Worm (Caenorhabditis elegans) whole organism, L4 larva: ENCODE results near the gene sar-1.

Experiments
- F26F4.8 ChIP-seq: fragments of 200-800 bp; sonication (Bioruptor generic); conservative IDR thresholded peaks from 2 replicates; pipeline ENCODE4 v1.3.6; 2022; ENCODE audit warnings: missing genetic modification characterization, missing compliant biosample characterization
- F37D6.2 ChIP-seq: sonication (generic microtip); optimal IDR thresholded peaks from 2 replicates; lab custom pipeline; 2016; ENCODE audit warnings: mild to moderate bottlenecking, missing genetic modification characterization, missing compliant biosample characterization
- F49E8.2 ChIP-seq: sonication (generic microtip); optimal IDR thresholded peaks from 2 replicates; lab custom pipeline; 2016; ENCODE audit warnings: missing compliant biosample characterization, mild to moderate bottlenecking, missing genetic modification characterization, borderline replicate concordance
- R02D3.7 ChIP-seq: fragments of 150-350 bp; sonication (generic microtip); optimal IDR thresholded peaks from 3 replicates; lab custom pipeline; 2014; ENCODE audit warnings: missing biosample characterization, missing genetic modification characterization
- T20F7.1 ChIP-seq: fragments of 200-800 bp; sonication (Bioruptor generic); optimal IDR thresholded peaks from 2 replicates; lab custom pipeline; 2018; ENCODE audit warnings: mild to moderate bottlenecking, missing genetic modification characterization, missing compliant biosample characterization
- T26A8.4 ChIP-seq: fragments of 200-800 bp; sonication (Bioruptor generic); IDR thresholded peaks from 2 replicates; pipeline ENCODE4 v1.3.6; 2022; ENCODE audit warnings: missing genetic modification characterization, missing compliant biosample characterization
- Y105C5A.15 ChIP-seq: fragments of 200-800 bp; sonication (Bioruptor generic); IDR thresholded peaks from 2 replicates; pipeline ENCODE4 v1.3.6; 2022; ENCODE audit warnings: missing genetic modification characterization, missing compliant biosample characterization
- aha-1 ChIP-seq: fragments of 150-350 bp; peaks from one replicate; lab custom pipeline; 2014; ENCODE audit warnings: missing biosample characterization, missing genetic modification characterization
- aly-2 ChIP-seq: sonication (generic microtip); optimal IDR thresholded peaks from 2 replicates; lab custom pipeline; 2018; ENCODE audit warnings: missing biosample characterization, missing genetic modification characterization
- ama-1 ChIP-seq: fragments of 150-350 bp; optimal IDR thresholded peaks from 2 replicates; lab custom pipeline; 2014; ENCODE audit warnings: inconsistent platforms, mixed read lengths
- attf-4 ChIP-seq: sonication (generic microtip); optimal IDR thresholded peaks from 3 replicates; lab custom pipeline; 2017; ENCODE audit warnings: missing biosample characterization, missing genetic modification characterization
- ceh-44 ChIP-seq: fragments of 200-800 bp; sonication (Bioruptor generic); IDR thresholded peaks from 2 replicates; pipeline ENCODE4 v1.3.6; 2022; ENCODE audit warnings: missing genetic modification reagents, missing genetic modification characterization, missing compliant biosample characterization
- ces-1 ChIP-seq: fragments of 150-350 bp; sonication (generic microtip); optimal IDR thresholded peaks from 4 replicates; lab custom pipeline; 2014; ENCODE audit warnings: missing biosample characterization, missing genetic modification reagents, missing genetic modification characterization
- cey-2 ChIP-seq: sonication (generic microtip); optimal IDR thresholded peaks from 3 replicates; lab custom pipeline; 2017; ENCODE audit warnings: missing genetic modification characterization, mild to moderate bottlenecking, missing compliant biosample characterization, antibody characterized with exemption, borderline replicate concordance; ENCODE audit not compliant: insufficient read depth
- daf-12 ChIP-seq: fragments of 150-350 bp; optimal IDR thresholded peaks from 2 replicates; lab custom pipeline; 2014; ENCODE audit warnings: missing biosample characterization, missing genetic modification reagents, missing genetic modification characterization
- daf-16 ChIP-seq, 3 experiments: sonication (generic microtip); optimal IDR thresholded peaks; 2 replicates each; lab custom pipeline; 2016 to 2017; ENCODE audit warnings: missing genetic modification characterization in 3 of 3, missing genetic modification reagents in 3 of 3, mild to moderate bottlenecking in 2 of 3, missing compliant biosample characterization in 2 of 3, missing biosample characterization in 1 of 3, moderate library complexity in 1 of 3
- dmd-6 ChIP-seq: fragments of 200-800 bp; sonication (Bioruptor generic); IDR thresholded peaks from 2 replicates; pipeline ENCODE4 v1.3.6; 2022; ENCODE audit warnings: missing genetic modification reagents, missing genetic modification characterization, missing compliant biosample characterization
- dmd-8 ChIP-seq: fragments of 200-800 bp; sonication (Bioruptor generic); IDR thresholded peaks from 2 replicates; pipeline ENCODE4 v1.3.6; 2022; ENCODE audit warnings: missing genetic modification characterization, missing compliant biosample characterization
- dmd-9 ChIP-seq: fragments of 200-800 bp; sonication (Bioruptor generic); IDR thresholded peaks from 2 replicates; pipeline ENCODE4 v1.3.6; 2022; ENCODE audit warnings: missing genetic modification reagents, missing genetic modification characterization, missing compliant biosample characterization
- dpl-1 ChIP-seq: fragments of 150-350 bp; optimal IDR thresholded peaks from 2 replicates; lab custom pipeline; 2014; ENCODE audit warnings: missing biosample characterization, missing genetic modification reagents, missing genetic modification characterization
- egl-27 ChIP-seq: sonication (generic microtip); optimal IDR thresholded peaks from 3 replicates; lab custom pipeline; 2017; ENCODE audit warnings: missing biosample characterization, missing genetic modification reagents, missing genetic modification characterization
- hmg-1.1 ChIP-seq: fragments of 200-800 bp; sonication (Bioruptor generic); IDR thresholded peaks from 2 replicates; pipeline ENCODE4 v1.3.6; 2022; ENCODE audit warnings: missing genetic modification reagents, missing genetic modification characterization, missing compliant biosample characterization
- lim-7 ChIP-seq: fragments of 200-800 bp; sonication (Bioruptor generic); IDR thresholded peaks from 2 replicates; pipeline ENCODE4 v1.3.6; 2022; ENCODE audit warnings: missing genetic modification characterization, missing compliant biosample characterization
- lin-1 ChIP-seq: fragments of 200-800 bp; sonication (Bioruptor generic); IDR thresholded peaks from 2 replicates; pipeline ENCODE4 v1.3.6; 2022; ENCODE audit warnings: missing genetic modification reagents, missing genetic modification characterization, missing compliant biosample characterization
- lin-13 ChIP-seq: fragments of 150-350 bp; optimal IDR thresholded peaks from 2 replicates; lab custom pipeline; 2014; ENCODE audit warnings: missing biosample characterization, missing genetic modification reagents, missing genetic modification characterization
- lin-29 ChIP-seq: fragments of 200-800 bp; sonication (Bioruptor generic); IDR thresholded peaks from 2 replicates; pipeline ENCODE4 v1.3.6; 2022; ENCODE audit warnings: missing genetic modification reagents, missing genetic modification characterization, missing compliant biosample characterization
- lin-38 ChIP-seq: fragments of 200-800 bp; sonication (Bioruptor generic); IDR thresholded peaks from 2 replicates; pipeline ENCODE4 v1.3.6; 2022; ENCODE audit warnings: missing genetic modification reagents, missing genetic modification characterization, missing compliant biosample characterization
- lin-39 ChIP-seq: fragments of 150-350 bp; optimal IDR thresholded peaks from 2 replicates; lab custom pipeline; 2014; ENCODE audit warnings: missing biosample characterization, missing genetic modification reagents, missing genetic modification characterization
- madf-5 ChIP-seq, 2 experiments: fragments of 200-800 bp; sonication (Bioruptor generic); IDR thresholded peaks; 2 replicates each; pipeline ENCODE4 v1.3.6; 2022; ENCODE audit warnings: missing compliant biosample characterization in 2 of 2, missing genetic modification characterization in 2 of 2
- mdl-1 ChIP-seq, 2 experiments: fragments of 150-350 bp in 1 of 2; sonication (generic microtip) in 1 of 2; optimal IDR thresholded peaks; 2 replicates each; lab custom pipeline; 2014 to 2017; ENCODE audit warnings: missing biosample characterization in 2 of 2, missing genetic modification characterization in 2 of 2
- mdt-29 ChIP-seq: fragments of 200-800 bp; sonication (Bioruptor generic); IDR thresholded peaks from 2 replicates; pipeline ENCODE4 v1.3.6; 2022; ENCODE audit warnings: missing genetic modification reagents, missing genetic modification characterization, missing compliant biosample characterization
- mes-2 ChIP-seq: sonication (generic microtip); optimal IDR thresholded peaks from 2 replicates; lab custom pipeline; 2016; ENCODE audit warnings: missing genotype, mild to moderate bottlenecking, missing genetic modification characterization, missing compliant biosample characterization; ENCODE audit not compliant: poor library complexity, severe bottlenecking
- nhr-10 ChIP-seq: fragments of 150-350 bp; optimal IDR thresholded peaks from 2 replicates; lab custom pipeline; 2014; ENCODE audit warnings: missing biosample characterization, missing genetic modification characterization
- nhr-111 ChIP-seq: fragments of 200-800 bp; sonication (Bioruptor generic); optimal IDR thresholded peaks from 2 replicates; lab custom pipeline; 2018; ENCODE audit warnings: mild to moderate bottlenecking, missing genetic modification characterization, missing compliant biosample characterization
- nhr-237 ChIP-seq: sonication (generic microtip); optimal IDR thresholded peaks from 2 replicates; lab custom pipeline; 2017; ENCODE audit warnings: missing biosample characterization, missing genetic modification characterization
- nhr-28 ChIP-seq: fragments of 150-350 bp; optimal IDR thresholded peaks from 2 replicates; lab custom pipeline; 2014; ENCODE audit warnings: missing biosample characterization, missing genetic modification characterization
- nhr-42 ChIP-seq: fragments of 200-800 bp; sonication (Bioruptor generic); IDR thresholded peaks from 2 replicates; pipeline ENCODE4 v1.3.6; 2022; ENCODE audit warnings: missing genetic modification characterization, missing compliant biosample characterization
- nhr-6 ChIP-seq: fragments of 150-350 bp; optimal IDR thresholded peaks from 2 replicates; lab custom pipeline; 2014; ENCODE audit warnings: missing biosample characterization, missing genetic modification characterization
- nhr-77 ChIP-seq: fragments of 150-350 bp; optimal IDR thresholded peaks from 2 replicates; lab custom pipeline; 2014; ENCODE audit warnings: missing biosample characterization, missing genetic modification characterization
- php-3 ChIP-seq: fragments of 200-800 bp; sonication (Bioruptor generic); IDR thresholded peaks from 2 replicates; pipeline ENCODE4 v1.3.6; 2022; ENCODE audit warnings: missing genetic modification reagents, missing genetic modification characterization, missing compliant biosample characterization
- rbr-2 ChIP-seq: sonication (generic microtip); optimal IDR thresholded peaks from 2 replicates; lab custom pipeline; 2016; ENCODE audit warnings: missing genotype, missing genetic modification characterization, missing compliant biosample characterization
- saeg-2 ChIP-seq: fragments of 200-800 bp; sonication (Bioruptor generic); IDR thresholded peaks from 2 replicates; pipeline ENCODE4 v1.3.6; 2022; ENCODE audit warnings: missing genetic modification reagents, missing genetic modification characterization, missing compliant biosample characterization
- skn-1 ChIP-seq: fragments of 150-350 bp; optimal IDR thresholded peaks from 2 replicates; lab custom pipeline; 2014; ENCODE audit warnings: missing biosample characterization, missing genetic modification characterization
- spr-1 ChIP-seq: sonication (generic microtip); optimal IDR thresholded peaks from 2 replicates; lab custom pipeline; 2016; ENCODE audit warnings: mild to moderate bottlenecking, missing genetic modification characterization, missing compliant biosample characterization
- unc-62 ChIP-seq, 3 experiments: fragments of 150-350 bp in 1 of 3; sonication (generic microtip); optimal IDR thresholded peaks in 2 of 3; peaks in 1 of 3; 1 replicate in 1 of 3; 2 replicates in 2 of 3; lab custom pipeline; 2014 to 2017; ENCODE audit warnings: missing biosample characterization in 3 of 3, missing genetic modification characterization in 3 of 3, missing genetic modification reagents in 3 of 3, missing genotype in 1 of 3
- vab-7 ChIP-seq: fragments of 200-800 bp; sonication (Bioruptor generic); IDR thresholded peaks from 2 replicates; pipeline ENCODE4 v1.3.6; 2022; ENCODE audit warnings: missing genetic modification reagents, missing genetic modification characterization, missing compliant biosample characterization
- zag-1 ChIP-seq: fragments of 150-350 bp; optimal IDR thresholded peaks from 2 replicates; lab custom pipeline; 2014; ENCODE audit warnings: missing biosample characterization, missing genetic modification characterization
- zfp-2 ChIP-seq: sonication (generic microtip); optimal IDR thresholded peaks from 2 replicates; lab custom pipeline; 2016; ENCODE audit warnings: mild to moderate bottlenecking, missing genetic modification characterization, missing compliant biosample characterization
- ztf-11 ChIP-seq: fragments of 150-350 bp; optimal IDR thresholded peaks from 2 replicates; lab custom pipeline; 2014; ENCODE audit warnings: missing biosample characterization, missing genetic modification characterization

sar-1 gene

ce11 chrIV:4468046-4468727, 44.9 kb downstream of the sar-1 start (continued):
- TF ChIP-seq egl-27 (tag; lab: Kevin White, UChicago) (no peak), nhr-77 (no peak), nhr-10 (tag; lab: Kevin White, UChicago) (no peak), zfp-2 (tag; lab: Kevin White, UChicago) (peak; percentile 22), aly-2 (tag; lab: Kevin White, UChicago) (no peak), cey-2 (tag; lab: Kevin White, UChicago) (no peak), spr-1 (peak; percentile 33), Y105C5A.15 (GFP tag; lab: Robert Waterston, UW) (0 out of 2 replicates have a peak, but pooled peaks have one; percentile 40), T20F7.1 (GFP tag; lab: Kevin White, UChicago) (no peak), F49E8.2 (tag; lab: Kevin White, UChicago) (no peak), dmd-6 (GFP tag; lab: Robert Waterston, UW) (no peak; the same call in 1 of the 2 replicates), nhr-42 (0 out of 2 replicates have a peak, but pooled peaks have one; percentile 6), ceh-44 (GFP tag; lab: Robert Waterston, UW) (no peak), unc-62 (GFP tag; optimal IDR thresholded peaks at IDR 0.05 in 1 of 2; lab: Kevin White, UChicago) (peak in 1 of 2 experiments; percentile 63), unc-62 (tag; optimal IDR thresholded peaks at IDR 0.05; lab: Kevin White, UChicago) (no peak), mdl-1 (tag; optimal IDR thresholded peaks at IDR 0.05; lab: Kevin White, UChicago) (no peak), skn-1 (tag; lab: Kevin White, UChicago) (no peak), lin-39 (tag; lab: Kevin White, UChicago) (no peak), ces-1 (GFP tag; lab: Kevin White, UChicago) (no peak), lin-29 (no peak), nhr-6 (tag; lab: Kevin White, UChicago) (peak; percentile 1), R02D3.7 (tag; lab: Kevin White, UChicago) (no peak), daf-12 (no peak), lin-13 (GFP tag; lab: Kevin White, UChicago) (no peak), zag-1 (tag; lab: Kevin White, UChicago) (no peak), F37D6.2 (tag; lab: Kevin White, UChicago) (no peak), nhr-237 (tag; lab: Kevin White, UChicago) (no peak), mdt-29 (GFP tag; lab: Robert Waterston, UW) (no peak; the same call in none of the 2 replicates), madf-5 (GFP tag; IDR thresholded peaks at IDR 0.05; lab: Robert Waterston, UW) (0 out of 4 replicates have a peak, but pooled peaks of 1 of the 2 experiments have one; percentile 7), lin-1 (GFP tag; lab: Robert Waterston, UW) (peak; percentile 59; the same call in 1 of the 2 replicates), ztf-11 (tag; lab: Kevin White, UChicago) (no peak), daf-16 (GFP tag; optimal IDR thresholded peaks at IDR 0.05; lab: Kevin White, UChicago) (peak in 1 of 2 experiments; percentile 61), daf-16 (tag; optimal IDR thresholded peaks at IDR 0.05; lab: Kevin White, UChicago) (peak; percentile 77), attf-4 (tag; lab: Kevin White, UChicago) (no peak), aha-1 (tag; lab: Kevin White, UChicago) (peak; percentile 30), rbr-2 (tag; lab: Kevin White, UChicago) (peak; percentile 37), hmg-1.1 (no peak), dmd-9 (GFP tag; lab: Robert Waterston, UW) (no peak), php-3 (GFP tag; lab: Robert Waterston, UW) (0 out of 2 replicates have a peak, but pooled peaks have one; percentile 31), lin-38 (peak; percentile 65), vab-7 (GFP tag; lab: Robert Waterston, UW) (0 out of 2 replicates have a peak, but pooled peaks have one; percentile 4), T26A8.4 (GFP tag; lab: Robert Waterston, UW) (peak; percentile 75; the same call in 1 of the 2 replicates), lim-7 (GFP tag; lab: Robert Waterston, UW) (no peak), nhr-111 (no peak), ama-1 (lab: Kevin White, UChicago) (peak; percentile 99), saeg-2 (GFP tag; lab: Robert Waterston, UW) (no peak), nhr-28 (tag; lab: Kevin White, UChicago) (no peak), F26F4.8 (no peak), dpl-1 (GFP tag; lab: Kevin White, UChicago) (no peak), dmd-8 (0 out of 2 replicates have a peak, but pooled peaks have one; percentile 30), mes-2 (tag; lab: Kevin White, UChicago) (peak; percentile 12)
